Worm (Caenorhabditis elegans): ENCODE measurements around the gene K06H6.1.

K06H6.1 gene

ce11 chrV:624922-625321, 37.0 kb downstream of the K06H6.1 start, which contains the start of gene srt-17:
srt-17 (minus strand) TSS chrV:625022.
- no peak for TF ChIP-seq unc-62 (GFP tag; optimal IDR thresholded peaks at IDR 0.05)

- TF ChIP-seq unc-62 (GFP tag; optimal IDR thresholded peaks at IDR 0.05): no peak
These were observed 38.4 kb downstream of the K06H6.1 start, which contains the start of gene F48G7.7 for ce11 chrV:626321-626720. F48G7.7 (minus strand) TSS chrV:626421.

ce11 chrV:627585-627984, 39.7 kb downstream of the K06H6.1 start, which contains the start of gene F48G7.8:
F48G7.8 (minus strand) TSS chrV:627685.
- TF ChIP-seq unc-62 (GFP tag; optimal IDR thresholded peaks at IDR 0.05): no peak

- no peak for TF ChIP-seq unc-62 (GFP tag; optimal IDR thresholded peaks at IDR 0.05)
These were observed 40.6 kb downstream of the K06H6.1 start, which contains the start of gene F48G7.9 for ce11 chrV:628527-628926. F48G7.9 (minus strand) TSS chrV:628627.

- TF ChIP-seq unc-62 (GFP tag; optimal IDR thresholded peaks at IDR 0.05): no peak
These were observed 43.9 kb downstream of the K06H6.1 start for ce11 chrV:631832-632231.

ce11 chrV:634855-635254, 46.9 kb downstream of the K06H6.1 start, which contains the start of gene F48G7.10:
F48G7.10 (minus strand) TSS chrV:634955.
- TF ChIP-seq unc-62 (GFP tag; optimal IDR thresholded peaks at IDR 0.05): no peak

ce11 chrV:635630-636029, 47.7 kb downstream of the K06H6.1 start:
- TF ChIP-seq unc-62 (GFP tag; optimal IDR thresholded peaks at IDR 0.05): no peak

ce11 chrV:636281-636680, 48.4 kb downstream of the K06H6.1 start, which contains the start of gene pals-31:
pals-31 (plus strand) TSS chrV:636581.
- TF ChIP-seq unc-62 (GFP tag; optimal IDR thresholded peaks at IDR 0.05): no peak

- TF ChIP-seq unc-62 (GFP tag; optimal IDR thresholded peaks at IDR 0.05): no peak
These were observed 50.4 kb downstream of the K06H6.1 start, which contains the start of gene srj-37 for ce11 chrV:638328-638727. srj-37 (plus strand) TSS chrV:638628.
